Worm (Caenorhabditis elegans) whole organism, L1 larva: Measurements from ENCODE around the gene srab-14.
A peak's percentile ranks its signal among the peaks of the same experiment; 100 is the strongest.

Experiments
- ama-1 ChIP-seq: fragments of 150-350 bp; optimal IDR thresholded peaks from 2 replicates; lab custom pipeline; 2014
- blmp-1 ChIP-seq: fragments of 150-350 bp; optimal IDR thresholded peaks from 2 replicates; lab custom pipeline; 2014; ENCODE audit warnings: missing biosample characterization, missing genetic modification characterization
- ceh-63 ChIP-seq: fragments of 200-800 bp; sonication (Bioruptor generic); optimal IDR thresholded peaks from 2 replicates; lab custom pipeline; 2018; ENCODE audit warnings: mild to moderate bottlenecking, missing genetic modification characterization, missing compliant biosample characterization
- ceh-82 ChIP-seq, 3 experiments: fragments of 150-350 bp in 1 of 3; sonication (generic microtip) in 2 of 3; optimal IDR thresholded peaks; 2 replicates each; lab custom pipeline; 2014 to 2017; ENCODE audit warnings: missing biosample characterization in 3 of 3, missing genetic modification characterization in 3 of 3
- ces-1 ChIP-seq: fragments of 150-350 bp; optimal IDR thresholded peaks from 2 replicates; lab custom pipeline; 2014; ENCODE audit warnings: missing biosample characterization, missing genetic modification reagents, missing genetic modification characterization
- dsc-1 ChIP-seq: sonication (generic microtip); optimal IDR thresholded peaks from 2 replicates; lab custom pipeline; 2016; ENCODE audit warnings: mild to moderate bottlenecking, missing genetic modification characterization, missing compliant biosample characterization
- efl-1 ChIP-seq, 4 experiments: fragments of 150-350 bp; optimal IDR thresholded peaks in 3 of 4; peaks in 1 of 4; 1 replicate in 1 of 4; 2 replicates in 3 of 4; lab custom pipeline; 2014; ENCODE audit warnings: missing biosample characterization in 2 of 4, missing genetic modification characterization in 2 of 4, missing genetic modification reagents in 2 of 4
- efl-3 ChIP-seq: fragments of 200-800 bp; sonication (Bioruptor generic); optimal IDR thresholded peaks from 2 replicates; lab custom pipeline; 2018; ENCODE audit warnings: mild to moderate bottlenecking, missing genetic modification characterization, missing compliant biosample characterization
- egl-27 ChIP-seq, 2 experiments: fragments of 150-350 bp in 1 of 2; sonication (generic microtip); optimal IDR thresholded peaks; 3 replicates each; lab custom pipeline; 2017 to 2018; ENCODE audit warnings: missing biosample characterization in 2 of 2, missing genetic modification characterization in 2 of 2, missing genetic modification reagents in 2 of 2
- elt-3 ChIP-seq, 6 experiments: fragments of 150-350 bp in 1 of 6; sonication (generic microtip); optimal IDR thresholded peaks; 2 replicates each; lab custom pipeline; 2017 to 2018; ENCODE audit warnings: missing biosample characterization in 6 of 6, missing genetic modification characterization in 6 of 6, inconsistent platforms in 1 of 6
- fkh-10 ChIP-seq: sonication (generic microtip); optimal IDR thresholded peaks from 2 replicates; lab custom pipeline; 2017; ENCODE audit warnings: missing biosample characterization, missing genetic modification reagents, missing genetic modification characterization
- irx-1 ChIP-seq: sonication (generic microtip); optimal IDR thresholded peaks from 2 replicates; lab custom pipeline; 2016; ENCODE audit warnings: missing genetic modification characterization, missing compliant biosample characterization
- isw-1 ChIP-seq: fragments of 200-800 bp; sonication (Bioruptor generic); IDR thresholded peaks from 2 replicates; pipeline ENCODE4 v1.3.6; 2022; ENCODE audit warnings: missing genetic modification characterization, missing compliant biosample characterization
- lin-39 ChIP-seq: fragments of 150-350 bp; optimal IDR thresholded peaks from 2 replicates; lab custom pipeline; 2014; ENCODE audit warnings: missing biosample characterization, missing genetic modification reagents, missing genetic modification characterization
- mab-9 ChIP-seq: fragments of 200-800 bp; sonication (Bioruptor generic); IDR thresholded peaks from 2 replicates; pipeline ENCODE4 v1.3.6; 2022; ENCODE audit warnings: missing genetic modification reagents, missing genetic modification characterization, missing compliant biosample characterization
- mdl-1 ChIP-seq, 2 experiments: fragments of 150-350 bp; optimal IDR thresholded peaks; 2 replicates each; lab custom pipeline; 2014 to 2017; ENCODE audit warnings: missing biosample characterization in 2 of 2, missing genetic modification characterization in 2 of 2, inconsistent platforms in 1 of 2
- mep-1 ChIP-seq: fragments of 150-350 bp; optimal IDR thresholded peaks from 2 replicates; lab custom pipeline; 2014; ENCODE audit warnings: missing biosample characterization, missing genetic modification characterization
- nhr-11 ChIP-seq: fragments of 150-350 bp; optimal IDR thresholded peaks from 2 replicates; lab custom pipeline; 2014; ENCODE audit warnings: missing biosample characterization, missing genetic modification characterization
- nhr-20 ChIP-seq: sonication (generic microtip); optimal IDR thresholded peaks from 2 replicates; lab custom pipeline; 2016; ENCODE audit warnings: mild to moderate bottlenecking, missing genetic modification characterization, missing compliant biosample characterization
- nhr-237 ChIP-seq: fragments of 150-350 bp; optimal IDR thresholded peaks from 2 replicates; lab custom pipeline; 2014; ENCODE audit warnings: missing biosample characterization, missing genetic modification characterization
- nhr-76 ChIP-seq: sonication (generic microtip); optimal IDR thresholded peaks from 2 replicates; lab custom pipeline; 2017; ENCODE audit warnings: missing biosample characterization, missing genetic modification characterization
- nhr-84 ChIP-seq: sonication (generic microtip); optimal IDR thresholded peaks from 2 replicates; lab custom pipeline; 2017; ENCODE audit warnings: missing biosample characterization, missing genetic modification characterization
- nhr-90 ChIP-seq: sonication (generic microtip); optimal IDR thresholded peaks from 2 replicates; lab custom pipeline; 2016; ENCODE audit warnings: mild to moderate bottlenecking, missing genetic modification characterization, missing compliant biosample characterization; ENCODE audit not compliant: poor library complexity
- pax-3 ChIP-seq: fragments of 200-800 bp; sonication (Bioruptor generic); optimal IDR thresholded peaks from 2 replicates; lab custom pipeline; 2018; ENCODE audit warnings: mild to moderate bottlenecking, missing genetic modification characterization, moderate library complexity, missing compliant biosample characterization
- pqm-1 ChIP-seq: sonication (generic microtip); optimal IDR thresholded peaks from 3 replicates; lab custom pipeline; 2017; ENCODE audit warnings: missing biosample characterization, missing genetic modification characterization
- swsn-7 ChIP-seq: sonication (generic microtip); optimal IDR thresholded peaks from 2 replicates; lab custom pipeline; 2016; ENCODE audit warnings: missing genetic modification characterization, missing compliant biosample characterization
- unc-30 ChIP-seq: sonication (generic microtip); optimal IDR thresholded peaks from 2 replicates; lab custom pipeline; 2017; ENCODE audit warnings: missing biosample characterization, missing genetic modification characterization
- unc-86 ChIP-seq: sonication (generic microtip); optimal IDR thresholded peaks from 2 replicates; lab custom pipeline; 2016; ENCODE audit warnings: missing genetic modification characterization, missing compliant biosample characterization
- unc-98 ChIP-seq: fragments of 200-800 bp; sonication (Bioruptor generic); IDR thresholded peaks from 2 replicates; pipeline ENCODE4 v1.3.6; 2022; ENCODE audit warnings: missing genetic modification characterization, missing compliant biosample characterization
- vab-15 ChIP-seq: sonication (generic microtip); optimal IDR thresholded peaks from 2 replicates; lab custom pipeline; 2017; ENCODE audit warnings: missing genotype, mild to moderate bottlenecking, missing genetic modification characterization, missing compliant biosample characterization
- xbp-1 ChIP-seq: sonication (generic microtip); optimal IDR thresholded peaks from 2 replicates; lab custom pipeline; 2016; ENCODE audit warnings: missing genetic modification characterization, missing compliant biosample characterization
- ztf-11 ChIP-seq, 2 experiments: sonication (generic microtip); optimal IDR thresholded peaks; 2 replicates each; lab custom pipeline; 2016 to 2017; ENCODE audit warnings: missing genetic modification characterization in 2 of 2, missing biosample characterization in 1 of 2, missing compliant biosample characterization in 1 of 2
- ztf-4 ChIP-seq: fragments of 150-350 bp; optimal IDR thresholded peaks from 2 replicates; lab custom pipeline; 2014; ENCODE audit warnings: missing biosample characterization, missing genetic modification characterization

srab-14 gene

ce11 chrII:7499390-7499789, at the start of gene srab-14:
Gene srab-14, minus strand, starts transcription at chrII:7499490.
- TF ChIP-seq nhr-76 (tag; lab: Kevin White, UChicago) (no peak), pax-3 (tag; lab: Kevin White, UChicago) (no peak), irx-1 (tag; lab: Kevin White, UChicago) (no peak), mdl-1 (tag; optimal IDR thresholded peaks at IDR 0.05; lab: Kevin White, UChicago) (no peak), isw-1 (GFP tag; lab: Robert Waterston, UW) (no peak), mep-1 (no peak), efl-1 (optimal IDR thresholded peaks at IDR 0.05; lab: Kevin White, UChicago) (no peak), efl-1 (GFP tag; optimal IDR thresholded peaks at IDR 0.05 in 1 of 2; lab: Kevin White, UChicago) (no peak), pqm-1 (tag; lab: Kevin White, UChicago) (no peak), ceh-63 (GFP tag; lab: Kevin White, UChicago) (no peak), unc-98 (GFP tag; lab: Robert Waterston, UW) (no peak)
- TF ChIP-seq, all 84 proteins: peak for 0

DNA sequence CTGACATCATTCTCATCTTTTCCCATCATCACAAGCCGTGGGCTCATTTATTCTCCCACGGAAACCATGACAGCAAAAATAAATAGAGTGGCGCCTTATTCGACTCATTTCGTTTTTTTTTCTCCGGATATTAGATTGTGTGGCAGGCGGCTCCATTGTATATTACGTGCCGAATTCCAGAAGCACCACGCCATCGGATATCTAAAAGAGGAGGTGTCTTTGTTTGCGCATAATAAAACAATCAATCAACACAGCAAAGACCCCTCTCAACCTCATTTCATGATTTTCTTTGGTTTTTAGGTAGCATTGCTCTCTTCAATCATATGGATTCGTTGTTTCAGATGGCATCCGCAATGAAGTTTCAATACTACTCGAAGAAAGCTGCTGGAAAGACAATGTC, 49.7 kb upstream of the srab-14 start, which contains the start of gene tph-1:
Gene tph-1 (plus strand): TSS at position 301 of the 400 bp plus-strand sequence.
- no peak for TF ChIP-seq nhr-11 (tag; lab: Kevin White, UChicago)

ce11 chrII:7548044-7548443, 48.8 kb upstream of the srab-14 start, which contains the start of gene fbxa-224:
Gene fbxa-224, minus strand, starts transcription at chrII:7548144.
- TF ChIP-seq nhr-20 (tag; lab: Kevin White, UChicago), result no peak
- no peak for TF ChIP-seq ceh-63 (GFP tag; lab: Kevin White, UChicago)
- TF ChIP-seq ceh-82 (tag; optimal IDR thresholded peaks at IDR 0.05; lab: Kevin White, UChicago), result no peak
- no peak for TF ChIP-seq ama-1
- TF ChIP-seq ztf-11 (tag; optimal IDR thresholded peaks at IDR 0.05; lab: Kevin White, UChicago), result no peak
- no peak for TF ChIP-seq lin-39 (tag; lab: Kevin White, UChicago)
- TF ChIP-seq, all 84 proteins: peak for 0

DNA sequence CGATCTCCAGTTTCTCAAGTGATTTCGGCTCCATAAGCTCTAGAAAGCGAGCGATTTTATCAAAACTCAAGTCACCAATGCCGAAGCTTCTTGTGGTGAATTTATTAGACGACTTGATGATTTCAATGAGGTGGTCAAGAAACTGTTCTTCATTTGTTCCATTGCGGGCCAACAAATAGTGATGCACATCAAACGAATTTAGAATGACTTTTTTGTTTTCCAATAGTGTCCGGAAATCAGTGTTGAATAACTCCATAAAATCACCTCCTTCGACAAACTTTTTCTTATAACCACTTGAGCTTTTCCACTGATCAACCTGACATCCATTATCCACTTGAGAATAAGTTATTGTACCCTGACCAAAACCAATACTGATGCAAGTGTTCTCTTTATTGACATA, 48.0 kb upstream of the srab-14 start:
- no peak for TF ChIP-seq vab-15 (tag; lab: Kevin White, UChicago)
- TF ChIP-seq swsn-7 (tag; lab: Kevin White, UChicago), result no peak
- no peak for TF ChIP-seq nhr-90
- TF ChIP-seq ces-1 (GFP tag; lab: Kevin White, UChicago), result no peak
- TF ChIP-seq nhr-84, result no peak
- no peak for TF ChIP-seq mdl-1 (tag; optimal IDR thresholded peaks at IDR 0.05; lab: Kevin White, UChicago)
- no peak for TF ChIP-seq ceh-63 (GFP tag; lab: Kevin White, UChicago)
- TF ChIP-seq nhr-237 (tag; lab: Kevin White, UChicago), result no peak
- TF ChIP-seq egl-27 (tag; optimal IDR thresholded peaks at IDR 0.05; lab: Kevin White, UChicago), result no peak
- no peak for TF ChIP-seq unc-30 (tag; lab: Kevin White, UChicago)
- no peak for TF ChIP-seq mab-9 (GFP tag; lab: Robert Waterston, UW)
- no peak for TF ChIP-seq elt-3 (tag; optimal IDR thresholded peaks at IDR 0.05; lab: Kevin White, UChicago)
- TF ChIP-seq blmp-1 (tag; lab: Kevin White, UChicago), result no peak
- TF ChIP-seq unc-86, result no peak
- no peak for TF ChIP-seq dsc-1 (tag; lab: Kevin White, UChicago)

DNA sequence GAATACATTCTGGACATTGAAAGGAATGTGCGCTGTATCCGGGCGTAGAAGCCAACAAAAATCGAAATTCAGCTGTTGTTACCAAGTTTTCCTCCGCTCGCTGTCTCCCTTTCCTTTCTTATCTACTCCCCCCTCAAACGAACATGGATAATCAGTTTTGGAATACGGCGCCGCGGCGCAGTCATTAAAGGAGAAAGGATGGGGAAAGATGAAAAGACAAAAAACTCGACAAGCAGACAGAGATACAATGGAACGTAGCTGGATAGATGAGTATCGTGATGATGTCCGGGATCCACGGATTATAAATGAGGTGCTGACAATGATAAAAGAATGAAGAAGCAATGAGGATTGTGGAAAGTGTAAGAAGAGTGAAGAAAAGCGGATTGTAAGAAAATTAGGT, 46.1 kb upstream of the srab-14 start:
- no peak for TF ChIP-seq pax-3 (tag; lab: Kevin White, UChicago)
- no peak for TF ChIP-seq xbp-1 (tag; lab: Kevin White, UChicago)
- TF ChIP-seq ama-1, result peak; percentile 85
- TF ChIP-seq efl-3 (GFP tag; lab: Kevin White, UChicago), result no peak
- TF ChIP-seq ztf-4 (tag; lab: Kevin White, UChicago), result peak; percentile 17
- peak; percentile 97 for TF ChIP-seq blmp-1 (tag; lab: Kevin White, UChicago)
- no peak for TF ChIP-seq fkh-10 (GFP tag; lab: Kevin White, UChicago)
